Worm (Caenorhabditis elegans): Measurements from ENCODE around the gene pnp-1.

Gene pnp-1

DNA sequence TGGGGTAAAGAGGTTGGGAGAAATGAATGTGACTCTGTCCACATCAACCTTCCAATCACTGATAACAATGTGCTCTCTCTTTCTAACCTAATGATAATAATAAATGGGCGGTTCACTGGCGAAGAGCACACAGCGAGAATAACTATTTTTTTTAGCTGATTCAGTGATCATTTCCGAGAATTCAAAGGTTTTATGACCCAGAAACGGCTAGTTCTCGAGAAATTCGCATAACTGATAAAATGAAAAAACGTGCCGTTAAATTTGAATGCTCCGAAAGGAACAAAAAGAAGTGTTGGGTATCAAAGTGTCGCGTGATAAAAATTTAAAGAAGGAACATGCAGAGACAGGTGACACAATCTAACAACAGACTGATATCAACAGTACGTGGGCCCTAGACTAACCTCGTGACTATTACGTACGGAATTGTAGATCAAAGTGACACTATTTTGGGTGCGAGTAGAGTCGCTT, 2.3 kb downstream of the pnp-1 start (continued):
- TF ChIP-seq pha-4 (GFP tag; IDR thresholded peaks at IDR 0.05) (no peak), pha-4 (tag; optimal IDR thresholded peaks at IDR 0.05) (no peak), ceh-62 (tag; optimal IDR thresholded peaks at IDR 0.05) (no peak), lir-3 (tag; optimal IDR thresholded peaks at IDR 0.05) (no peak), ztf-11 (tag; optimal IDR thresholded peaks at IDR 0.05) (no peak), D1046.2 (GFP tag; IDR thresholded peaks at IDR 0.05) (no peak), nhr-111 (GFP tag; optimal IDR thresholded peaks at IDR 0.05) (no peak), pqm-1 (tag; optimal IDR thresholded peaks at IDR 0.05) (peak; percentile 76), dve-1 (tag; optimal IDR thresholded peaks at IDR 0.05; ENCODE audit: insufficient read depth) (peak; percentile 66), lin-1 (GFP tag; IDR thresholded peaks at IDR 0.05) (no peak; the same call in 1 of the 2 replicates), unc-39 (tag; optimal IDR thresholded peaks at IDR 0.05) (no peak), dmd-6 (GFP tag; IDR thresholded peaks at IDR 0.05) (peak; percentile 86), Y5F2A.4 (GFP tag; optimal IDR thresholded peaks at IDR 0.05) (no peak), nhr-42 (GFP tag; IDR thresholded peaks at IDR 0.05) (no peak), cey-2 (tag; optimal IDR thresholded peaks at IDR 0.05; ENCODE audit: borderline replicate concordance, insufficient read depth) (no peak), snpc-4 (tag; optimal IDR thresholded peaks at IDR 0.05) (no peak), nhr-11 (tag; optimal IDR thresholded peaks at IDR 0.05) (no peak), nhr-237 (tag; optimal IDR thresholded peaks at IDR 0.05) (no peak), lin-38 (GFP tag; IDR thresholded peaks at IDR 0.05) (no peak), duxl-1 (tag; optimal IDR thresholded peaks at IDR 0.05; ENCODE audit: poor library complexity) (no peak), hlh-30 (tag; optimal IDR thresholded peaks at IDR 0.05; ENCODE audit: insufficient read depth) (peak; percentile 70), ama-1 (optimal IDR thresholded peaks at IDR 0.05) (no peak), ceh-82 (tag; optimal IDR thresholded peaks at IDR 0.05) (no peak), zag-1 (tag; optimal IDR thresholded peaks at IDR 0.05) (no peak), ZK546.5 (tag; optimal IDR thresholded peaks at IDR 0.05) (no peak), Y75B8A.6 (GFP tag; IDR thresholded peaks at IDR 0.05) (0 out of 2 replicates have a peak, but pooled peaks have one; percentile 21), hlh-11 (tag; optimal IDR thresholded peaks at IDR 0.05) (peak; percentile 89), spr-1 (tag; optimal IDR thresholded peaks at IDR 0.05) (no peak), mep-1 (tag; optimal IDR thresholded peaks at IDR 0.05) (peak; percentile 52), ces-1 (GFP tag; optimal IDR thresholded peaks at IDR 0.05) (no peak), nhr-10 (tag; optimal IDR thresholded peaks at IDR 0.05) (no peak), ceh-20 (GFP tag; IDR thresholded peaks at IDR 0.05) (0 out of 2 replicates have a peak, but pooled peaks have one; percentile 33), ceh-32 (tag; optimal IDR thresholded peaks at IDR 0.05; ENCODE audit: poor library complexity) (no peak), php-3 (GFP tag; IDR thresholded peaks at IDR 0.05) (peak; percentile 91), spr-3 (GFP tag; optimal IDR thresholded peaks at IDR 0.05) (no peak), unc-62 (GFP tag; optimal IDR thresholded peaks at IDR 0.05 in 1 of 2) (peak in 1 of 2 experiments; percentile 92), unc-62 (tag; optimal IDR thresholded peaks at IDR 0.05) (no peak), lin-29 (GFP tag; IDR thresholded peaks at IDR 0.05) (no peak), jun-1 (tag; optimal IDR thresholded peaks at IDR 0.05) (no peak), ceh-28 (tag; optimal IDR thresholded peaks at IDR 0.05) (no peak), ctbp-1 (GFP tag; IDR thresholded peaks at IDR 0.05) (no peak), attf-4 (tag; optimal IDR thresholded peaks at IDR 0.05) (no peak), zip-2 (tag; optimal IDR thresholded peaks at IDR 0.05) (no peak), mxl-3 (GFP tag; optimal IDR thresholded peaks at IDR 0.05) (peak; percentile 44), lsy-2 (tag; optimal IDR thresholded peaks at IDR 0.05) (no peak), nhr-102 (tag; optimal IDR thresholded peaks at IDR 0.05) (peak; percentile 54), ztf-7 (tag; optimal IDR thresholded peaks at IDR 0.05) (no peak), mdt-29 (GFP tag; IDR thresholded peaks at IDR 0.05) (0 out of 2 replicates have a peak, but pooled peaks have one; percentile 30), lin-13 (GFP tag; optimal IDR thresholded peaks at IDR 0.05) (no peak), fos-1 (tag; optimal IDR thresholded peaks at IDR 0.05) (no peak), dpl-1 (GFP tag; optimal IDR thresholded peaks at IDR 0.05) (no peak), skn-1 (tag; optimal IDR thresholded peaks at IDR 0.05) (no peak), F26F4.8 (GFP tag; conservative IDR thresholded peaks at IDR 0.05) (no peak)
